Worm (Caenorhabditis elegans) whole organism, late embryonic: ENCODE measurements around the gene ZK1240.11.

ENCODE experiments used
- K02D7.2 ChIP-seq: sonication (generic microtip); optimal IDR thresholded peaks from 2 replicates; lab custom pipeline; 2017; ENCODE audit warnings: mild to moderate bottlenecking, missing genetic modification characterization, missing compliant biosample characterization
- Y22D7AL.16 ChIP-seq: sonication (generic microtip); optimal IDR thresholded peaks from 2 replicates; lab custom pipeline; 2016; ENCODE audit warnings: missing genetic modification characterization, missing compliant biosample characterization
- ama-1 ChIP-seq: fragments of 150-350 bp; optimal IDR thresholded peaks from 2 replicates; lab custom pipeline; 2014
- ceh-24 ChIP-seq: sonication (generic microtip); optimal IDR thresholded peaks from 2 replicates; lab custom pipeline; 2016; ENCODE audit warnings: mild to moderate bottlenecking, missing genetic modification characterization, missing compliant biosample characterization
- dmd-4 ChIP-seq: sonication (generic microtip); optimal IDR thresholded peaks from 2 replicates; lab custom pipeline; 2016; ENCODE audit warnings: borderline replicate concordance, missing genetic modification characterization, missing compliant biosample characterization
- fkh-10 ChIP-seq: fragments of 150-350 bp; optimal IDR thresholded peaks from 2 replicates; lab custom pipeline; 2014; ENCODE audit warnings: missing biosample characterization, missing genetic modification reagents, missing genetic modification characterization
- hlh-13 ChIP-seq: fragments of 200-800 bp; sonication (Bioruptor generic); optimal IDR thresholded peaks from 2 replicates; lab custom pipeline; 2018; ENCODE audit warnings: mild to moderate bottlenecking, missing genetic modification characterization, missing compliant biosample characterization
- lin-11 ChIP-seq: fragments of 200-800 bp; sonication (Bioruptor generic); optimal IDR thresholded peaks from 2 replicates; lab custom pipeline; 2018; ENCODE audit warnings: mild to moderate bottlenecking, missing genetic modification characterization, missing compliant biosample characterization
- nhr-11 ChIP-seq: fragments of 150-350 bp; optimal IDR thresholded peaks from 2 replicates; lab custom pipeline; 2014; ENCODE audit warnings: missing biosample characterization, missing genetic modification characterization
- pqm-1 ChIP-seq: sonication (generic microtip); optimal IDR thresholded peaks from 2 replicates; lab custom pipeline; 2016; ENCODE audit warnings: missing genetic modification characterization, missing compliant biosample characterization
- rnt-1 ChIP-seq: sonication (generic microtip); optimal IDR thresholded peaks from 2 replicates; lab custom pipeline; 2016; ENCODE audit warnings: missing genetic modification characterization, missing compliant biosample characterization

ce11 chrII:2363673-2364072 lies 38.6 kb downstream of the ZK1240.11 start, which contains the start of gene F43C11.11:
- TF ChIP-seq hlh-13 (no peak), Y22D7AL.16 (tag; lab: Kevin White, UChicago) (no peak), rnt-1 (tag; lab: Kevin White, UChicago) (no peak), K02D7.2 (tag; lab: Kevin White, UChicago) (no peak), dmd-4 (tag; lab: Kevin White, UChicago) (no peak), nhr-11 (tag; lab: Kevin White, UChicago) (no peak), fkh-10 (GFP tag; lab: Kevin White, UChicago) (no peak), ama-1 (no peak), pqm-1 (tag; lab: Kevin White, UChicago) (no peak), ceh-24 (tag; lab: Kevin White, UChicago) (no peak), lin-11 (no peak)
